Fruit fly (Drosophila melanogaster) whole organism, embryonic: ENCODE data around the gene Cdc37.
A peak's percentile ranks its signal among the peaks of the same experiment; 100 is the strongest.

ENCODE experiments used
- CG10543 ChIP-seq: fragments of 200-800 bp; sonication (Bioruptor generic); optimal IDR thresholded peaks from 3 replicates; lab custom pipeline; 2017; ENCODE audit warnings: missing biosample characterization, mild to moderate bottlenecking, missing genetic modification characterization, moderate library complexity
- CG10979 ChIP-seq: fragments of 200-800 bp; sonication (Bioruptor generic); optimal IDR thresholded peaks from 2 replicates; lab custom pipeline; 2018; ENCODE audit warnings: missing biosample characterization, mild to moderate bottlenecking, missing genetic modification characterization, moderate library complexity
- CG12219 ChIP-seq: fragments of 200-800 bp; sonication (Bioruptor generic); optimal IDR thresholded peaks from 3 replicates; lab custom pipeline; 2018; ENCODE audit warnings: missing biosample characterization, mild to moderate bottlenecking, missing genetic modification characterization
- CG17359 ChIP-seq: fragments of 200-800 bp; sonication (Bioruptor generic); optimal IDR thresholded peaks from 3 replicates; lab custom pipeline; 2018; ENCODE audit warnings: missing biosample characterization, mild to moderate bottlenecking, missing genetic modification characterization, moderate library complexity
- CG17568 ChIP-seq: fragments of 200-800 bp; sonication (Bioruptor generic); optimal IDR thresholded peaks from 2 replicates; lab custom pipeline; 2018; ENCODE audit warnings: missing biosample characterization, mild to moderate bottlenecking, missing genetic modification characterization, moderate library complexity
- CG18599 ChIP-seq: fragments of 200-800 bp; sonication (Bioruptor generic); optimal IDR thresholded peaks from 3 replicates; lab custom pipeline; 2017; ENCODE audit warnings: missing biosample characterization, missing genetic modification characterization, mild to moderate bottlenecking, moderate library complexity, missing genetic modification reagents
- CG18764 ChIP-seq: fragments of 200-800 bp; sonication (Bioruptor generic); optimal IDR thresholded peaks from 3 replicates; lab custom pipeline; 2016; ENCODE audit warnings: missing biosample characterization, missing genetic modification characterization
- CG2678 ChIP-seq: fragments of 200-800 bp; sonication (Bioruptor generic); optimal IDR thresholded peaks from 3 replicates; lab custom pipeline; 2019; ENCODE audit warnings: missing biosample characterization, mild to moderate bottlenecking, missing genetic modification characterization, moderate library complexity
- CG32532 ChIP-seq: fragments of 200-800 bp; sonication (Bioruptor generic); IDR thresholded peaks from 2 replicates; pipeline ENCODE4 v1.3.6; 2022; ENCODE audit warnings: missing biosample characterization, missing genetic modification characterization
- CG5245 ChIP-seq: fragments of 200-800 bp; sonication (Bioruptor generic); optimal IDR thresholded peaks from 3 replicates; lab custom pipeline; 2016; ENCODE audit warnings: missing biosample characterization, missing genetic modification characterization
- CG6689 ChIP-seq: fragments of 200-800 bp; sonication (Bioruptor generic); IDR thresholded peaks from 2 replicates; pipeline ENCODE4 v1.3.6; 2022; ENCODE audit warnings: missing biosample characterization, missing genetic modification characterization
- CG7839 ChIP-seq: fragments of 200-800 bp; sonication (Bioruptor generic); optimal IDR thresholded peaks from 3 replicates; lab custom pipeline; 2018; ENCODE audit warnings: missing biosample characterization, mild to moderate bottlenecking, missing genetic modification characterization, moderate library complexity
- CG9215 ChIP-seq: fragments of 200-800 bp; sonication (Bioruptor generic); IDR thresholded peaks from 2 replicates; pipeline ENCODE4 v1.3.6; 2022; ENCODE audit warnings: missing biosample characterization, missing genetic modification characterization
- CG9932 ChIP-seq: fragments of 200-800 bp; sonication (Bioruptor generic); IDR thresholded peaks from 2 replicates; pipeline ENCODE4 v1.3.6; 2022; ENCODE audit warnings: missing biosample characterization, missing genetic modification characterization
- Camta ChIP-seq: fragments of 200-800 bp; sonication (Bioruptor generic); optimal IDR thresholded peaks from 2 replicates; lab custom pipeline; 2016; ENCODE audit warnings: missing biosample characterization, missing genetic modification characterization
- Dp ChIP-seq: fragments of 200-800 bp; sonication (Bioruptor generic); optimal IDR thresholded peaks from 2 replicates; lab custom pipeline; 2018; ENCODE audit warnings: missing biosample characterization, mild to moderate bottlenecking, missing genetic modification characterization, moderate library complexity
- ERR ChIP-seq: fragments of 200-800 bp; sonication (Bioruptor generic); optimal IDR thresholded peaks from 2 replicates; lab custom pipeline; 2016; ENCODE audit warnings: missing biosample characterization, missing genetic modification characterization
- HLH54F ChIP-seq: fragments of 200-800 bp; sonication (Bioruptor generic); optimal IDR thresholded peaks from 3 replicates; lab custom pipeline; 2016; ENCODE audit warnings: missing biosample characterization, missing genetic modification characterization
- Hand ChIP-seq: fragments of 200-800 bp; sonication (Bioruptor generic); optimal IDR thresholded peaks from 2 replicates; lab custom pipeline; 2017; ENCODE audit warnings: mild to moderate bottlenecking, missing biosample characterization, missing genetic modification reagents, missing genetic modification characterization
- Hr39 ChIP-seq: fragments of >200 bp; optimal IDR thresholded peaks from 2 replicates; lab custom pipeline; 2017
- Hsf ChIP-seq: fragments of 200-800 bp; sonication (Bioruptor generic); optimal IDR thresholded peaks from 3 replicates; lab custom pipeline; 2016; ENCODE audit warnings: missing biosample characterization, missing genetic modification characterization
- MBD-R2 ChIP-seq: fragments of 200-800 bp; sonication (Bioruptor generic); IDR thresholded peaks from 2 replicates; pipeline ENCODE4 v1.3.6; 2022; ENCODE audit warnings: missing biosample characterization, missing genetic modification characterization
- Med ChIP-seq: fragments of 200-800 bp; sonication (Bioruptor generic); peaks from one replicate; lab custom pipeline; 2016; ENCODE audit warnings: missing biosample characterization, missing genetic modification characterization, mild to moderate bottlenecking, inconsistent platforms, moderate library complexity
- Mes4 ChIP-seq: fragments of 200-800 bp; sonication (Bioruptor generic); optimal IDR thresholded peaks from 2 replicates; lab custom pipeline; 2016; ENCODE audit warnings: missing biosample characterization, missing genetic modification characterization
- Nf-YC ChIP-seq: fragments of 200-800 bp; optimal IDR thresholded peaks from 3 replicates; lab custom pipeline; 2019; ENCODE audit warnings: missing biosample characterization, mild to moderate bottlenecking, missing genetic modification characterization, moderate library complexity
- Optix ChIP-seq: fragments of 200-800 bp; sonication (Bioruptor generic); IDR thresholded peaks from 3 replicates; pipeline ENCODE4 v1.3.6; 2022; ENCODE audit warnings: missing biosample characterization, missing genetic modification characterization
- PHDP ChIP-seq: fragments of 200-800 bp; sonication (Bioruptor generic); optimal IDR thresholded peaks from 3 replicates; lab custom pipeline; 2018; ENCODE audit warnings: missing biosample characterization, mild to moderate bottlenecking, missing genetic modification characterization, moderate library complexity
- Six4 ChIP-seq: fragments of 200-800 bp; sonication (Bioruptor generic); optimal IDR thresholded peaks from 2 replicates; lab custom pipeline; 2016; ENCODE audit warnings: missing biosample characterization, missing genetic modification characterization
- Sry-δ ChIP-seq: fragments of 200-800 bp; sonication (Bioruptor generic); optimal IDR thresholded peaks from 2 replicates; lab custom pipeline; 2016; ENCODE audit warnings: missing biosample characterization, missing genetic modification characterization
- ato ChIP-seq: fragments of 200-800 bp; sonication (Bioruptor generic); IDR thresholded peaks from 2 replicates; pipeline ENCODE4 v1.3.6; 2022; ENCODE audit warnings: missing biosample characterization, missing genetic modification characterization; ENCODE audit not compliant: partially characterized antibody
- bbx ChIP-seq: fragments of 200-800 bp; sonication (Bioruptor generic); IDR thresholded peaks from 2 replicates; pipeline ENCODE4 v1.3.6; 2022; ENCODE audit warnings: missing biosample characterization, missing genetic modification characterization; ENCODE audit not compliant: partially characterized antibody
- dm ChIP-seq: fragments of 200-800 bp; sonication (Bioruptor generic); optimal IDR thresholded peaks from 3 replicates; lab custom pipeline; 2016; ENCODE audit warnings: missing biosample characterization, missing genetic modification characterization
- en ChIP-seq: fragments of 200-800 bp; sonication (Bioruptor generic); optimal IDR thresholded peaks from 2 replicates; lab custom pipeline; 2016; ENCODE audit warnings: missing biosample characterization, missing genetic modification characterization
- eve ChIP-seq, 2 experiments: fragments of >200 bp; optimal IDR thresholded peaks; 2 replicates each; lab custom pipeline; 2017; ENCODE audit warnings: missing biosample characterization in 2 of 2, missing genetic modification characterization in 2 of 2
- fd96Cb ChIP-seq: fragments of 200-800 bp; sonication (Bioruptor generic); optimal IDR thresholded peaks from 2 replicates; lab custom pipeline; 2018; ENCODE audit warnings: missing biosample characterization, mild to moderate bottlenecking, missing genetic modification characterization, moderate library complexity
- grau ChIP-seq: fragments of 200-800 bp; optimal IDR thresholded peaks from 3 replicates; lab custom pipeline; 2019; ENCODE audit warnings: missing biosample characterization, mild to moderate bottlenecking, missing genetic modification characterization, moderate library complexity
- insv ChIP-seq, 2 experiments: fragments of 200-800 bp; sonication (Bioruptor generic); optimal IDR thresholded peaks; 3 replicates each; lab custom pipeline; 2016 to 2018; ENCODE audit warnings: missing biosample characterization in 2 of 2, missing genetic modification characterization in 2 of 2
- jigr1 ChIP-seq: fragments of 200-800 bp; sonication (Bioruptor generic); IDR thresholded peaks from 3 replicates; pipeline ENCODE4 v1.3.6; 2022; ENCODE audit warnings: missing biosample characterization, missing genetic modification characterization
- nmo ChIP-seq: fragments of 200-800 bp; sonication (Bioruptor generic); optimal IDR thresholded peaks from 2 replicates; lab custom pipeline; 2018; ENCODE audit warnings: missing biosample characterization, mild to moderate bottlenecking, missing genetic modification characterization, moderate library complexity
- p53 ChIP-seq: fragments of 200-800 bp; sonication (Bioruptor generic); optimal IDR thresholded peaks from 2 replicates; lab custom pipeline; 2016; ENCODE audit warnings: missing biosample characterization, missing genetic modification characterization
- pan ChIP-seq, 4 experiments: fragments of >200 bp in 3 of 4; fragments of 200-800 bp in 1 of 4; sonication (Bioruptor generic) in 1 of 4; optimal IDR thresholded peaks in 3 of 4; IDR thresholded peaks in 1 of 4; 2 replicates each; pipeline versions ENCODE4 v1.3.6 to Lab custom; 2017 to 2022; ENCODE audit warnings: missing biosample characterization in 2 of 4, missing genetic modification characterization in 2 of 4, mixed read lengths in 1 of 4
- pnt ChIP-seq: fragments of 200-800 bp; sonication (Bioruptor generic); optimal IDR thresholded peaks from 3 replicates; lab custom pipeline; 2016; ENCODE audit warnings: missing biosample characterization, missing genetic modification characterization
- pros ChIP-seq: fragments of 200-800 bp; sonication (Bioruptor generic); optimal IDR thresholded peaks from 3 replicates; lab custom pipeline; 2019; ENCODE audit warnings: missing biosample characterization, mild to moderate bottlenecking, missing genetic modification characterization, moderate library complexity
- rib ChIP-seq: fragments of 200-800 bp; sonication (Bioruptor generic); IDR thresholded peaks from 2 replicates; pipeline ENCODE4 v1.3.6; 2022; ENCODE audit warnings: missing biosample characterization, missing genetic modification characterization
- run ChIP-seq: fragments of 200-800 bp; sonication (Bioruptor generic); optimal IDR thresholded peaks from 3 replicates; lab custom pipeline; 2018; ENCODE audit warnings: missing biosample characterization, mild to moderate bottlenecking, missing genetic modification characterization
- ssp ChIP-seq: fragments of 200-800 bp; sonication (Bioruptor generic); IDR thresholded peaks from 2 replicates; pipeline ENCODE4 v1.3.6; 2022; ENCODE audit warnings: missing biosample characterization, missing genetic modification characterization
- stc ChIP-seq: fragments of 200-800 bp; sonication (Bioruptor generic); IDR thresholded peaks from 2 replicates; pipeline ENCODE4 v1.3.6; 2022; ENCODE audit warnings: missing biosample characterization, missing genetic modification characterization
- vnd ChIP-seq: fragments of 200-800 bp; sonication (Bioruptor generic); IDR thresholded peaks from 3 replicates; pipeline ENCODE4 v1.3.6; 2022; ENCODE audit warnings: missing biosample characterization, missing genetic modification characterization; ENCODE audit not compliant: partially characterized antibody

Gene Cdc37

dm6 chr3L:1774713-1775648, 20.2 kb upstream of the Cdc37 start, which contains the start of the genes CG13933 and PolD2 (continued):
- TF ChIP-seq stc (GFP tag; lab: Robert Waterston, UW) (peak; percentile 99), CG10979 (tag; lab: Kevin White, UChicago) (peak; percentile 86), CG18764 (GFP tag; lab: Kevin White, UChicago) (no peak), Nf-YC (no peak), CG12219 (peak; percentile 93), Dp (GFP tag; lab: Kevin White, UChicago) (peak; percentile 68), rib (GFP tag; lab: Robert Waterston, UW) (peak; percentile 85), HLH54F (GFP tag; lab: Kevin White, UChicago) (peak; percentile 76), Six4 (GFP tag; lab: Kevin White, UChicago) (peak; percentile 71), CG2678 (tag; lab: Kevin White, UChicago) (peak; percentile 92), insv (GFP tag; optimal IDR thresholded peaks at IDR 0.05; lab: Kevin White, UChicago) (peak in 1 of 2 experiments; percentile 67), pan (optimal IDR thresholded peaks at IDR 0.05; lab: Kevin White, UChicago) (no peak), pan (GFP tag; optimal IDR thresholded peaks at IDR 0.05 in 1 of 2, IDR thresholded peaks at IDR 0.05 in 1 of 2) (peak in 1 of 2 experiments; percentile 96), CG7839 (tag; lab: Kevin White, UChicago) (peak; percentile 98), bbx (peak; percentile 81), CG32532 (GFP tag; lab: Robert Waterston, UW) (peak; percentile 99), pnt (GFP tag; lab: Kevin White, UChicago) (peak; percentile 77), p53 (GFP tag; lab: Kevin White, UChicago) (peak; percentile 24), vnd (GFP tag; lab: Robert Waterston, UW) (peak; percentile 86), Med (GFP tag; lab: Kevin White, UChicago) (peak; percentile 96), PHDP (tag; lab: Kevin White, UChicago) (peak; percentile 99), dm (GFP tag; lab: Kevin White, UChicago) (peak; percentile 58), CG6689 (GFP tag; lab: Robert Waterston, UW) (peak; percentile 94), grau (tag; lab: Kevin White, UChicago) (peak; percentile 100), Sry-δ (peak; percentile 35), fd96Cb (tag; lab: Kevin White, UChicago) (peak; percentile 91), Camta (GFP tag; lab: Kevin White, UChicago) (peak; percentile 50), pros (GFP tag; lab: Kevin White, UChicago) (no peak), eve (GFP tag; optimal IDR thresholded peaks at IDR 0.05; lab: Kevin White, UChicago) (no peak), CG10543 (GFP tag; lab: Kevin White, UChicago) (peak; percentile 90), CG5245 (GFP tag; lab: Kevin White, UChicago) (peak; percentile 55), Hr39 (lab: Kevin White, UChicago) (no peak), CG17359 (tag; lab: Kevin White, UChicago) (peak; percentile 91), ERR (GFP tag; lab: Kevin White, UChicago) (peak; percentile 81), jigr1 (GFP tag; lab: Robert Waterston, UW) (peak; percentile 73; the same call in 2 of the 3 replicates), nmo (GFP tag; lab: Kevin White, UChicago) (peak; percentile 99), run (peak; percentile 92), en (GFP tag; lab: Kevin White, UChicago) (peak; percentile 26), ato (no peak; the same call in 1 of the 2 replicates), ssp (peak; percentile 88), CG17568 (GFP tag; lab: Kevin White, UChicago) (no peak), CG18599 (GFP tag; lab: Kevin White, UChicago) (no peak), Optix (GFP tag; lab: Robert Waterston, UW) (peak; percentile 92), CG9215 (peak; percentile 92), MBD-R2 (GFP tag; lab: Robert Waterston, UW) (peak; percentile 98), Hsf (GFP tag; lab: Kevin White, UChicago) (peak; percentile 90), Hand (GFP tag; lab: Kevin White, UChicago) (peak; percentile 97), CG9932 (peak; percentile 99), Mes4 (GFP tag; lab: Kevin White, UChicago) (peak; percentile 56)
